Worm (Caenorhabditis elegans) whole organism, early embryonic: Measurements from ENCODE around the gene C14A4.7.

Experiments used
- B0310.2 ChIP-seq: sonication (generic microtip); optimal IDR thresholded peaks from 2 replicates; lab custom pipeline; 2016; ENCODE audit warnings: mild to moderate bottlenecking, missing genetic modification characterization, missing compliant biosample characterization
- F13C5.2 ChIP-seq: sonication (generic microtip); optimal IDR thresholded peaks from 2 replicates; lab custom pipeline; 2017; ENCODE audit warnings: mild to moderate bottlenecking, missing genetic modification characterization, inconsistent platforms, missing compliant biosample characterization
- aly-1 ChIP-seq: sonication (generic microtip); optimal IDR thresholded peaks from 2 replicates; lab custom pipeline; 2016; ENCODE audit warnings: missing genetic modification characterization, missing compliant biosample characterization
- ama-1 ChIP-seq: fragments of 150-350 bp; optimal IDR thresholded peaks from 2 replicates; lab custom pipeline; 2014
- ceh-13 ChIP-seq: fragments of 200-800 bp; sonication (Bioruptor generic); optimal IDR thresholded peaks from 2 replicates; lab custom pipeline; 2018; ENCODE audit warnings: mild to moderate bottlenecking, missing genetic modification characterization, missing compliant biosample characterization
- ceh-36 ChIP-seq: sonication (generic microtip); optimal IDR thresholded peaks from 2 replicates; lab custom pipeline; 2016; ENCODE audit warnings: missing genetic modification characterization, inconsistent platforms, missing compliant biosample characterization
- ets-7 ChIP-seq: sonication (generic microtip); optimal IDR thresholded peaks from 2 replicates; lab custom pipeline; 2016; ENCODE audit warnings: missing genotype, missing genetic modification characterization, missing compliant biosample characterization
- flt-1 ChIP-seq: fragments of 200-800 bp; sonication (Bioruptor generic); IDR thresholded peaks from 2 replicates; pipeline ENCODE4 v1.3.6; 2022; ENCODE audit warnings: missing genetic modification characterization, missing compliant biosample characterization
- hmbx-1 ChIP-seq: sonication (generic microtip); optimal IDR thresholded peaks from 2 replicates; lab custom pipeline; 2016; ENCODE audit warnings: mild to moderate bottlenecking, missing genetic modification characterization, missing compliant biosample characterization
- hmg-4 ChIP-seq: fragments of 200-800 bp; sonication (Bioruptor generic); optimal IDR thresholded peaks from 2 replicates; lab custom pipeline; 2018; ENCODE audit warnings: mild to moderate bottlenecking, missing genetic modification characterization, missing compliant biosample characterization
- hnd-1 ChIP-seq: sonication (generic microtip); optimal IDR thresholded peaks from 2 replicates; lab custom pipeline; 2016; ENCODE audit warnings: missing genetic modification characterization, missing compliant biosample characterization
- pes-1 ChIP-seq: fragments of 200-800 bp; sonication (Bioruptor generic); IDR thresholded peaks from 2 replicates; pipeline ENCODE4 v1.3.6; 2022; ENCODE audit warnings: missing genetic modification reagents, missing genetic modification characterization, missing compliant biosample characterization
- scrt-1 ChIP-seq: fragments of 200-800 bp; sonication (Bioruptor generic); IDR thresholded peaks from 2 replicates; pipeline ENCODE4 v1.3.6; 2022; ENCODE audit warnings: missing genetic modification characterization, missing compliant biosample characterization
- sea-1 ChIP-seq: fragments of 200-800 bp; sonication (Bioruptor generic); conservative IDR thresholded peaks from 2 replicates; pipeline ENCODE4 v1.3.6; 2022; ENCODE audit warnings: missing genetic modification characterization, missing compliant biosample characterization
- tbx-11 ChIP-seq: fragments of 200-800 bp; sonication (Bioruptor generic); IDR thresholded peaks from 2 replicates; pipeline ENCODE4 v1.3.6; 2022; ENCODE audit warnings: missing genetic modification characterization, missing compliant biosample characterization
- tbx-37 ChIP-seq: fragments of 200-800 bp; sonication (Bioruptor generic); conservative IDR thresholded peaks from 2 replicates; pipeline ENCODE4 v1.3.6; 2022; ENCODE audit warnings: missing genetic modification reagents, missing genetic modification characterization, missing compliant biosample characterization
- tra-4 ChIP-seq: sonication (generic microtip); optimal IDR thresholded peaks from 2 replicates; lab custom pipeline; 2017; ENCODE audit warnings: missing genetic modification characterization, missing compliant biosample characterization

C14A4.7 gene

ce11 chrII:10621965-10622364 is 25.6 kb upstream of the C14A4.7 start, which contains the start of gene cutl-9:
cutl-9 (plus strand) TSS chrII:10622265.
- TF ChIP-seq ets-7 (tag; lab: Kevin White, UChicago) (no peak), tra-4 (tag; lab: Kevin White, UChicago) (no peak), aly-1 (tag; lab: Kevin White, UChicago) (no peak), hnd-1 (no peak), ceh-36 (no peak), B0310.2 (tag; lab: Kevin White, UChicago) (no peak), F13C5.2 (tag; lab: Kevin White, UChicago) (no peak), pes-1 (GFP tag; lab: Robert Waterston, UW) (no peak), hmbx-1 (tag; lab: Kevin White, UChicago) (no peak), tbx-11 (no peak), sea-1 (GFP tag; lab: Robert Waterston, UW) (no peak), scrt-1 (GFP tag; lab: Robert Waterston, UW) (no peak), ama-1 (lab: Kevin White, UChicago) (no peak), flt-1 (no peak), tbx-37 (GFP tag; lab: Robert Waterston, UW) (no peak), ceh-13 (GFP tag; lab: Kevin White, UChicago) (no peak), hmg-4 (GFP tag; lab: Kevin White, UChicago) (no peak)

ce11 chrII:10618157-10618556 is 21.8 kb upstream of the C14A4.7 start, which contains the start of gene C14A4.13:
C14A4.13 (plus strand) TSS chrII:10618457.
- TF ChIP-seq hnd-1 (no peak), aly-1 (tag; lab: Kevin White, UChicago) (no peak), ama-1 (lab: Kevin White, UChicago) (no peak)

DNA sequence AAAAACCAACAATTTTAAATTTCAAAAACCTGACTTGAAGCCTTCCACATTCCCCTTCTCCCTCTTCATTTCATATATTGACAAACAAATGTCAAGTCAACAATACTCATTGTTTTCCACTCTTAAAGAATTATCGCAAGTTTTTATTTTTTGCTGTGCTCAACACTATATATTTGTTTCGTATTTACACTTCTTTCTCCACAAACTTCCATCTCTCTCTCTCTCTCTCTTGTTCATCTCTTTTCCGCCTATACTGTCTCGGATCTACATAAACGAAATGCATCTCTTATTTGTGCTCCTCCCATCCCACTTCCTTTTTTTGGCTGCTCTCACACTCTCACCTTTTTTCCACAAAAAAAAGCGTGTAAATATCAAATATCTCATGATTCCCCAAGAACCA is 16.4 kb upstream of the C14A4.7 start, which contains the start of gene C14A4.12:
Gene C14A4.12 (plus strand): TSS at position 301 of the 400 bp plus-strand sequence.
- no peak for TF ChIP-seq tbx-11
- TF ChIP-seq tbx-37 (GFP tag; lab: Robert Waterston, UW), result no peak
- no peak for TF ChIP-seq F13C5.2 (tag; lab: Kevin White, UChicago)
- no peak for TF ChIP-seq ceh-36
- TF ChIP-seq hmbx-1 (tag; lab: Kevin White, UChicago), result no peak
- TF ChIP-seq ama-1 (lab: Kevin White, UChicago), result no peak
- no peak for TF ChIP-seq ets-7 (tag; lab: Kevin White, UChicago)
- TF ChIP-seq tra-4 (tag; lab: Kevin White, UChicago), result no peak
- no peak for TF ChIP-seq flt-1
- no peak for TF ChIP-seq hmg-4 (GFP tag; lab: Kevin White, UChicago)
- TF ChIP-seq scrt-1 (GFP tag; lab: Robert Waterston, UW), result no peak
- TF ChIP-seq aly-1 (tag; lab: Kevin White, UChicago), result no peak
- no peak for TF ChIP-seq hnd-1

DNA sequence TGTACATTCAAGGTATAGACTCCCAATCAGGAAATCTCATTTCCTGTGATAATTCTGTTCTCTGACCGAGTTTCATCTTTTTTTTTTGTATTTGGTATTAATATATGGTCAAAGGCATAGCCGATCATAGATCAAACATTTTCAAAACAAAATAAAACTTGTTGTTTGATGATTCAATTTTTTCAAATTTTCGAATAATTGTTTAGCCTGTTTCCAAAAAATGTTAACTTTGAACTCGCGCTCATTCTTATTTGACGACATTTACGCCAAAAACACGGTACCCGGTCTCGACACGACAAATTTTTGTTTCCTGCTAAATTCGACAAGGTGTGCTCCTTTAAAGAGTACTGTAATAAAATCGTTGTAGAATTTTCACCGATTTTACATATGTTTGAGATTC is 12.5 kb upstream of the C14A4.7 start:
- TF ChIP-seq tbx-11, result no peak
- no peak for TF ChIP-seq ama-1 (lab: Kevin White, UChicago)
- no peak for TF ChIP-seq flt-1
- TF ChIP-seq aly-1 (tag; lab: Kevin White, UChicago), result no peak
- TF ChIP-seq pes-1 (GFP tag; lab: Robert Waterston, UW), result no peak
- no peak for TF ChIP-seq sea-1 (GFP tag; lab: Robert Waterston, UW)
- TF ChIP-seq ets-7 (tag; lab: Kevin White, UChicago), result no peak

- TF ChIP-seq hmbx-1 (tag; lab: Kevin White, UChicago), result no peak
- no peak for TF ChIP-seq hmg-4 (GFP tag; lab: Kevin White, UChicago)
- no peak for TF ChIP-seq sea-1 (GFP tag; lab: Robert Waterston, UW)
- TF ChIP-seq scrt-1 (GFP tag; lab: Robert Waterston, UW), result no peak
- no peak for TF ChIP-seq hnd-1
- TF ChIP-seq ama-1 (lab: Kevin White, UChicago), result no peak
- TF ChIP-seq ceh-36, result no peak
- TF ChIP-seq ceh-13 (GFP tag; lab: Kevin White, UChicago), result no peak
- no peak for TF ChIP-seq aly-1 (tag; lab: Kevin White, UChicago)
- no peak for TF ChIP-seq F13C5.2 (tag; lab: Kevin White, UChicago)
- TF ChIP-seq tbx-11, result no peak
Measured at ce11 chrII:10607238-10607961, 11.0 kb upstream of the C14A4.7 start, which contains the start of gene ccm-3. ccm-3 (minus strand) TSS chrII:10607275.

- TF ChIP-seq ceh-36, result no peak
Measured at ce11 chrII:10605512-10605911, 9.2 kb upstream of the C14A4.7 start, which contains the start of gene taf-13. taf-13 (minus strand) TSS chrII:10605612.

ce11 chrII:10603560-10603959 is 7.2 kb upstream of the C14A4.7 start:
- TF ChIP-seq aly-1 (tag; lab: Kevin White, UChicago) (no peak), pes-1 (GFP tag; lab: Robert Waterston, UW) (no peak), ama-1 (lab: Kevin White, UChicago) (no peak), hmbx-1 (tag; lab: Kevin White, UChicago) (no peak), sea-1 (GFP tag; lab: Robert Waterston, UW) (no peak), tbx-37 (GFP tag; lab: Robert Waterston, UW) (no peak), ets-7 (tag; lab: Kevin White, UChicago) (no peak), hmg-4 (GFP tag; lab: Kevin White, UChicago) (no peak)

ce11 chrII:10602184-10602583 is 5.8 kb upstream of the C14A4.7 start, which contains the start of gene srv-2:
srv-2 (minus strand) TSS chrII:10602284.
- TF ChIP-seq ceh-13 (GFP tag; lab: Kevin White, UChicago), result no peak
- no peak for TF ChIP-seq hmbx-1 (tag; lab: Kevin White, UChicago)
- no peak for TF ChIP-seq tbx-11
- no peak for TF ChIP-seq B0310.2 (tag; lab: Kevin White, UChicago)
- TF ChIP-seq hmg-4 (GFP tag; lab: Kevin White, UChicago), result no peak
- no peak for TF ChIP-seq ama-1 (lab: Kevin White, UChicago)
- no peak for TF ChIP-seq F13C5.2 (tag; lab: Kevin White, UChicago)
- TF ChIP-seq hnd-1, result no peak
- no peak for TF ChIP-seq aly-1 (tag; lab: Kevin White, UChicago)
- no peak for TF ChIP-seq tra-4 (tag; lab: Kevin White, UChicago)
- no peak for TF ChIP-seq pes-1 (GFP tag; lab: Robert Waterston, UW)
- no peak for TF ChIP-seq ets-7 (tag; lab: Kevin White, UChicago)
- no peak for TF ChIP-seq sea-1 (GFP tag; lab: Robert Waterston, UW)
- no peak for TF ChIP-seq tbx-37 (GFP tag; lab: Robert Waterston, UW)
- no peak for TF ChIP-seq scrt-1 (GFP tag; lab: Robert Waterston, UW)
- no peak for TF ChIP-seq flt-1
- TF ChIP-seq ceh-36, result no peak
